Fruit fly (Drosophila melanogaster) S2 (cell line): ENCODE data around the gene CG14810.

Experiments used
- CG8478 ChIP-seq: fragments of >200 bp; optimal IDR thresholded peaks from 2 replicates; lab custom pipeline; 2018
- CTCF ChIP-seq, 2 experiments: fragments of >200 bp; optimal IDR thresholded peaks; 2 replicates each; lab custom pipeline; 2018

dm6 chrX:1832699-1833098 lies 12.6 kb upstream of the CG14810 start:
- TF ChIP-seq CG8478 (no peak), CTCF (optimal IDR thresholded peaks at IDR 0.05; lab: Kevin White, UChicago) (no peak)
